Worm (Caenorhabditis elegans): ENCODE data around the gene clec-171.

DNA sequence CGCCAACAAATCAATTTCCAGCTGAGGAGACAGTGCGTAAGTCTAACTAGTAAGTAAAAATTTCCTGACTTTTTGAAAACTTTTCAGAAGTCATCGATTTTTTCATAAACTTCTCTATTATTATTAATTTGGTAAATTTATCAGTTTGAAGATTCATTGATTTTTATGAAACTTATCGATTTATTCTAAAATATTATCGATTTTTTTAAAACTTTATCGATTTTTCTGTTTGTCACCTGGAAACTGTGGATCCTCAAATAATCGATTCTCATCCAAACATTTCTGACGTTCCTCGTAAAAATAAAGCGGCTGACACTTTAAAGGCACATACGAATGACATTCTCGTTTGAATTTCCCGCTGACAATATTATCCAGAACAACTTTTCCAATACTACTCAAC lies 6.8 kb upstream of the clec-171 start:
- TF ChIP-seq lin-40 (tag; optimal IDR thresholded peaks at IDR 0.05) (no peak), zim-3 (tag; optimal IDR thresholded peaks at IDR 0.05) (no peak), B0019.2 (GFP tag; conservative IDR thresholded peaks at IDR 0.05) (no peak), unc-62 (GFP tag; optimal IDR thresholded peaks at IDR 0.05) (no peak), snpc-4 (GFP tag; optimal IDR thresholded peaks at IDR 0.05) (no peak), snpc-4 (tag; optimal IDR thresholded peaks at IDR 0.05) (no peak), lir-1 (GFP tag; conservative IDR thresholded peaks at IDR 0.05) (no peak), lsy-27 (tag; optimal IDR thresholded peaks at IDR 0.05; ENCODE audit: borderline replicate concordance, insufficient read depth) (no peak), F57A8.1 (GFP tag; optimal IDR thresholded peaks at IDR 0.05) (no peak), let-607 (tag; optimal IDR thresholded peaks at IDR 0.05) (no peak), unc-130 (GFP tag; optimal IDR thresholded peaks at IDR 0.05) (no peak), madf-10 (tag; optimal IDR thresholded peaks at IDR 0.05) (no peak), ama-1 (optimal IDR thresholded peaks at IDR 0.05) (no peak), ama-1 (GFP tag; optimal IDR thresholded peaks at IDR 0.05) (no peak), nfya-1 (tag; optimal IDR thresholded peaks at IDR 0.05; ENCODE audit: borderline replicate concordance, insufficient read depth) (no peak), madf-3 (GFP tag; IDR thresholded peaks at IDR 0.05) (no peak)
